Fruit fly (Drosophila melanogaster): Measurements from ENCODE around the gene ImpE2.

The ImpE2 gene

dm6 chr3L:3556409-3556808 is 43.9 kb upstream of the ImpE2 start (continued):
- peak; percentile 86 for TF ChIP-seq spab (GFP tag; optimal IDR thresholded peaks at IDR 0.05)
- peak; percentile 95 for TF ChIP-seq Eip78C (GFP tag)
- peak; percentile 67 for TF ChIP-seq Sox102F (GFP tag; optimal IDR thresholded peaks at IDR 0.05)
- peak; percentile 8 for TF ChIP-seq vri (GFP tag; optimal IDR thresholded peaks at IDR 0.05)
- peak; percentile 71 for TF ChIP-seq CG1621 (tag; optimal IDR thresholded peaks at IDR 0.05)
- TF ChIP-seq acj6 (GFP tag; optimal IDR thresholded peaks at IDR 0.05) = peak; percentile 83
- peak; percentile 52 for TF ChIP-seq CG4318 (GFP tag; optimal IDR thresholded peaks at IDR 0.05)
- peak; percentile 80 for TF ChIP-seq CG8119 (GFP tag; IDR thresholded peaks at IDR 0.05)
- peak; percentile 71 for TF ChIP-seq achi (GFP tag; optimal IDR thresholded peaks at IDR 0.05)
- TF ChIP-seq CG6792 (GFP tag; optimal IDR thresholded peaks at IDR 0.05) = peak; percentile 64
- peak; percentile 92 for TF ChIP-seq svp (GFP tag)

- TF ChIP-seq CG7368 (GFP tag; optimal IDR thresholded peaks at IDR 0.05) (no peak), CG3032 (tag; optimal IDR thresholded peaks at IDR 0.05) (peak; percentile 40), fd85E (GFP tag; optimal IDR thresholded peaks at IDR 0.05) (no peak), salr (GFP tag; optimal IDR thresholded peaks at IDR 0.05) (peak in 1 of 2 experiments; percentile 16), Hr4 (GFP tag; optimal IDR thresholded peaks at IDR 0.05) (no peak), CG6808 (GFP tag; optimal IDR thresholded peaks at IDR 0.05) (peak; percentile 50), Eip75B (GFP tag; optimal IDR thresholded peaks at IDR 0.05) (peak; percentile 36), CG9139 (GFP tag; optimal IDR thresholded peaks at IDR 0.05) (no peak), OdsH (GFP tag; optimal IDR thresholded peaks at IDR 0.05) (no peak), spab (GFP tag; optimal IDR thresholded peaks at IDR 0.05) (peak; percentile 24), CG3919 (GFP tag; optimal IDR thresholded peaks at IDR 0.05) (peak; percentile 34), achi (GFP tag; optimal IDR thresholded peaks at IDR 0.05) (peak; percentile 14), CG15336 (GFP tag; IDR thresholded peaks at IDR 0.05) (no peak), eg (GFP tag; IDR thresholded peaks at IDR 0.05) (peak; percentile 44; the same call in 2 of the 3 replicates), Sox15 (GFP tag; optimal IDR thresholded peaks at IDR 0.05) (no peak), CG6792 (GFP tag; optimal IDR thresholded peaks at IDR 0.05) (no peak), Eip78C (GFP tag) (peak; percentile 16), Ets96B (tag; optimal IDR thresholded peaks at IDR 0.05) (peak; percentile 55), lz (GFP tag; optimal IDR thresholded peaks at IDR 0.05) (no peak), Ets21C (GFP tag; optimal IDR thresholded peaks at IDR 0.05) (no peak), CG32006 (GFP tag; optimal IDR thresholded peaks at IDR 0.05) (peak; percentile 52), Gug (GFP tag; IDR thresholded peaks at IDR 0.05) (no peak), CG6276 (GFP tag; optimal IDR thresholded peaks at IDR 0.05) (peak; percentile 36), Sox102F (GFP tag; optimal IDR thresholded peaks at IDR 0.05) (no peak), pdm3 (GFP tag; optimal IDR thresholded peaks at IDR 0.05) (no peak), esn (GFP tag; optimal IDR thresholded peaks at IDR 0.05) (no peak), fd59A (GFP tag; optimal IDR thresholded peaks at IDR 0.05) (no peak), CG10631 (GFP tag; optimal IDR thresholded peaks at IDR 0.05) (peak; percentile 31), CG10669 (GFP tag; optimal IDR thresholded peaks at IDR 0.05) (peak; percentile 54), dsx (GFP tag; optimal IDR thresholded peaks at IDR 0.05; ENCODE audit: poor library complexity, severe bottlenecking) (no peak)
Observed at dm6 chr3L:3555094-3555493, 42.6 kb upstream of the ImpE2 start.

dm6 chr3L:3553932-3554331 is 41.5 kb upstream of the ImpE2 start:
- TF ChIP-seq CG32006 (GFP tag; optimal IDR thresholded peaks at IDR 0.05) (peak; percentile 5), fd85E (GFP tag; optimal IDR thresholded peaks at IDR 0.05) (no peak)

dm6 chr3L:3552313-3552868 is 39.9 kb upstream of the ImpE2 start:
- TF ChIP-seq eg (GFP tag; IDR thresholded peaks at IDR 0.05) (no peak), CG11762 (GFP tag; optimal IDR thresholded peaks at IDR 0.05; ENCODE audit: insufficient read depth) (no peak), svp (GFP tag) (peak; percentile 7)

Data from whole organism, prepupa.